Worm (Caenorhabditis elegans): ENCODE measurements around the gene Y39F10C.3.

Y39F10C.3 gene

DNA sequence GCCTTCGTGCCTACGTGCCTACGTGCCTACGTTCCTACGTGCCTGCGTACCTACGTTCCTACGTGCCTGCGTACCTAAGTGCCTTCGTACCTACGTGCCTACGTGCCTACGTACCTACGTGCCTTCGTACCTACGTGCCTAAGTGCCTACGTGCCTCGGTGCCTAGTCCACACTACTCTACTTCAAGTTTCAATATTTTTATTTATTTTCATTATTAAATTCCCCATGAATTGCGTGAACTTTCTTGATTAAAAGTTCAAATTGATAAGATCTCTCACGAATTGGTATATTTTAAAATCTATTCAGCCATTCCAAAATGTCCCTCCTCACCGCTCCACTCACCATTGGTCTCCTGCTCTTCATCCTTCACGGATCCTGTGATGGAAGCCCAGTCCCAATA, at the start of gene Y39F10C.3:
Gene Y39F10C.3 (plus strand): TSS at position 301 of the 400 bp plus-strand sequence.
- TF ChIP-seq madf-9 (GFP tag; conservative IDR thresholded peaks at IDR 0.05) (no peak), lim-7 (GFP tag; IDR thresholded peaks at IDR 0.05) (no peak), ceh-28 (tag; optimal IDR thresholded peaks at IDR 0.05) (no peak), madf-5 (GFP tag; IDR thresholded peaks at IDR 0.05) (no peak), unc-62 (GFP tag; optimal IDR thresholded peaks at IDR 0.05 in 1 of 2) (peak in 1 of 2 experiments; percentile 66), unc-62 (tag; optimal IDR thresholded peaks at IDR 0.05) (no peak)

DNA sequence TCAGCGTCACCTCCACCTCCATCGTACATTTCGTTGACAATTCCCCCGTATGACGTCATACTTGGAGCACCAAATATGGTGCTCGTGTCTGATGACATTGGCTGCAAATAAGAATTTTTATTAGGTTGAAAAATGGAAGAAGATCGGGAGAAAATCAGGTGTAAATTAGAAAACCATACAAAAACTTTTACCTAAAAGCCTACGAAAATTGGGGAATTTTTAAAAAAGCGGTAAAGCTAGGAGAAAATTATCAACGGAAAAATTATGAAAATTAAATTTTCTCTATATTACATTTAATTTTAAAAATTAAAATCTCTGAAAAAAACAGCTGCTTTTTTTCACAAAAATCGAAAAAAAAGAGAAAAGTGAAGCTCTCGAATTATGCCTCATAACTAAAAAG, 49.8 kb upstream of the Y39F10C.3 start, which contains the start of gene T04B8.5:
Gene T04B8.5 (minus strand): TSS at position 101 of the 400 bp plus-strand sequence.
- TF ChIP-seq aha-1 (tag) (peak; percentile 55), F44E2.7 (GFP tag; IDR thresholded peaks at IDR 0.05) (no peak)

DNA sequence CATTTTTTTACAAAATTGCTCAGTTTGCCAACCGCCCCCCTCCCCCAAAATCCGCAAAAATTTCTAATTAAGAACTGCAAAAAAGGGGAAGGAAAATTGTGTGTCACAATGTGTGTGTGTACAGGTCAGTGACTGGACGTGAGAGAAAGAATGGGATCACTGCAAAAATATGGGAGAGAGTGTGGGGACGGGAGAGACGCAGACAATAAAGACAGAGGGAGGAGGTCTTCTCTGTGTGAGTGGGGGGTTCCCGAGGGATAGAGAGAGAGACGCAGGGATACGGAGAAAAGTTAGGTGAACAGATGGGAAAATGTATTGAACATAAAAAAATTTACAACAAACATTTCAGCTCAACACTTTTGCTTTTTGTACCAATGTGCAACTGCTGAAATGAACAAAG, 48.3 kb upstream of the Y39F10C.3 start:
- no peak for TF ChIP-seq R02D3.7 (tag; optimal IDR thresholded peaks at IDR 0.05)
- peak; percentile 40 for TF ChIP-seq dve-1 (tag; optimal IDR thresholded peaks at IDR 0.05; ENCODE audit: insufficient read depth)
- peak; percentile 20; the same call in 1 of the 2 replicates for TF ChIP-seq set-16 (GFP tag; IDR thresholded peaks at IDR 0.05)
- no peak for TF ChIP-seq pha-4 (GFP tag; IDR thresholded peaks at IDR 0.05)
- peak; percentile 5 for TF ChIP-seq pha-4 (tag; optimal IDR thresholded peaks at IDR 0.05)
- TF ChIP-seq hlh-30 (tag; optimal IDR thresholded peaks at IDR 0.05; ENCODE audit: insufficient read depth): peak; percentile 65
- no peak for TF ChIP-seq nhr-6 (tag; optimal IDR thresholded peaks at IDR 0.05)
- no peak for TF ChIP-seq lin-13 (GFP tag; optimal IDR thresholded peaks at IDR 0.05)
- no peak for TF ChIP-seq lin-1 (GFP tag; IDR thresholded peaks at IDR 0.05)
- no peak for TF ChIP-seq egl-43 (GFP tag; IDR thresholded peaks at IDR 0.05)
- no peak for TF ChIP-seq Y48G9A.11 (GFP tag; IDR thresholded peaks at IDR 0.05)
- TF ChIP-seq mxl-3 (GFP tag; optimal IDR thresholded peaks at IDR 0.05): peak; percentile 50
- TF ChIP-seq F49E8.2 (tag; optimal IDR thresholded peaks at IDR 0.05; ENCODE audit: borderline replicate concordance): no peak
- TF ChIP-seq mdl-1 (tag; optimal IDR thresholded peaks at IDR 0.05): peak in 1 of 2 experiments; percentile 17
- TF ChIP-seq arid-1 (GFP tag; conservative IDR thresholded peaks at IDR 0.05): no peak
- TF ChIP-seq zag-1 (tag; optimal IDR thresholded peaks at IDR 0.05): no peak
- peak; percentile 85 for TF ChIP-seq nhr-28 (tag; optimal IDR thresholded peaks at IDR 0.05)
- TF ChIP-seq ces-1 (GFP tag; optimal IDR thresholded peaks at IDR 0.05): no peak
- TF ChIP-seq madf-9 (GFP tag; conservative IDR thresholded peaks at IDR 0.05): no peak
- TF ChIP-seq madf-5 (GFP tag; IDR thresholded peaks at IDR 0.05): no peak
- no peak for TF ChIP-seq daf-19 (GFP tag; conservative IDR thresholded peaks at IDR 0.05)
- 0 out of 2 replicates have a peak, but pooled peaks have one; percentile 38 for TF ChIP-seq hmg-1.1 (GFP tag; IDR thresholded peaks at IDR 0.05)
- TF ChIP-seq daf-16 (GFP tag; optimal IDR thresholded peaks at IDR 0.05): peak in 1 of 2 experiments; percentile 42
- TF ChIP-seq daf-16 (tag; optimal IDR thresholded peaks at IDR 0.05): no peak
- no peak for TF ChIP-seq attf-4 (tag; optimal IDR thresholded peaks at IDR 0.05)
- TF ChIP-seq ctbp-1 (GFP tag; IDR thresholded peaks at IDR 0.05): no peak
- peak; percentile 66 for TF ChIP-seq hlh-11 (tag; optimal IDR thresholded peaks at IDR 0.05)
- no peak for TF ChIP-seq php-3 (GFP tag; IDR thresholded peaks at IDR 0.05)
- no peak for TF ChIP-seq F37D6.2 (tag; optimal IDR thresholded peaks at IDR 0.05)
- no peak for TF ChIP-seq mes-2 (tag; optimal IDR thresholded peaks at IDR 0.05; ENCODE audit: poor library complexity, severe bottlenecking)
- no peak for TF ChIP-seq dmd-9 (GFP tag; IDR thresholded peaks at IDR 0.05)
- no peak for TF ChIP-seq ztf-11 (tag; optimal IDR thresholded peaks at IDR 0.05)
- TF ChIP-seq nhr-25 (tag; optimal IDR thresholded peaks at IDR 0.05; ENCODE audit: borderline replicate concordance, insufficient read depth): no peak
- no peak for TF ChIP-seq F44E2.7 (GFP tag; IDR thresholded peaks at IDR 0.05)
- TF ChIP-seq unc-62 (GFP tag; optimal IDR thresholded peaks at IDR 0.05 in 1 of 2): peak in 1 of 2 experiments; percentile 5
- TF ChIP-seq unc-62 (tag; optimal IDR thresholded peaks at IDR 0.05): no peak
- TF ChIP-seq ZK337.2 (GFP tag; IDR thresholded peaks at IDR 0.05): 0 out of 2 replicates have a peak, but pooled peaks have one; percentile 2
- TF ChIP-seq dpl-1 (GFP tag; optimal IDR thresholded peaks at IDR 0.05): peak; percentile 3
- no peak for TF ChIP-seq ceh-28 (tag; optimal IDR thresholded peaks at IDR 0.05)
- TF ChIP-seq rbr-2 (tag; optimal IDR thresholded peaks at IDR 0.05): peak; percentile 34
- TF ChIP-seq nhr-10 (tag; optimal IDR thresholded peaks at IDR 0.05): no peak

Data from whole organism, L4 larva.